Fruit fly (Drosophila melanogaster) Kc167 (cell line): ENCODE results near the gene CG14416.

Experiments
- Myc ChIP-seq: fragments of >200 bp; optimal IDR thresholded peaks from 2 replicates; lab custom pipeline; 2017; ENCODE audit warnings: missing external identifiers
- Sin3A ChIP-seq: fragments of >200 bp; optimal IDR thresholded peaks from 2 replicates; lab custom pipeline; 2018; ENCODE audit warnings: missing external identifiers
- h ChIP-seq: fragments of >200 bp; optimal IDR thresholded peaks from 3 replicates; lab custom pipeline; 2018; ENCODE audit warnings: missing external identifiers
- psq ChIP-seq: fragments of >200 bp; optimal IDR thresholded peaks from 2 replicates; lab custom pipeline; 2017; ENCODE audit warnings: missing external identifiers
- ttk ChIP-seq: sonication (Bioruptor generic); optimal IDR thresholded peaks from 2 replicates; lab custom pipeline; 2017; ENCODE audit warnings: missing external identifiers

dm6 chrX:2869430-2869829 lies 3.2 kb downstream of the CG14416 start:
- TF ChIP-seq Myc (lab: Kevin White, UChicago) (no peak), h (lab: Kevin White, UChicago) (no peak), ttk (lab: Kevin White, UChicago) (no peak), psq (lab: Kevin White, UChicago) (no peak), Sin3A (lab: Kevin White, UChicago) (no peak)
